Worm (Caenorhabditis elegans): ENCODE data around the gene twk-22.

- TF ChIP-seq flt-1 (GFP tag; IDR thresholded peaks at IDR 0.05) (no peak), ref-1 (GFP tag; conservative IDR thresholded peaks at IDR 0.05) (no peak), klf-2 (GFP tag; conservative IDR thresholded peaks at IDR 0.05) (no peak)
Measured at ce11 chrX:16285151-16285550, 21.1 kb upstream of the twk-22 start.

Measured in whole organism, midembryonic.